Worm (Caenorhabditis elegans) whole organism, L1 larva: Measurements from ENCODE around the gene fbxb-9.

ENCODE experiments used
- C04F5.9 ChIP-seq: sonication (generic microtip); optimal IDR thresholded peaks from 2 replicates; lab custom pipeline; 2016; ENCODE audit warnings: missing genetic modification characterization, missing compliant biosample characterization
- C16A3.4 ChIP-seq: fragments of 150-350 bp; optimal IDR thresholded peaks from 2 replicates; lab custom pipeline; 2014; ENCODE audit warnings: missing biosample characterization, missing genetic modification characterization
- alr-1 ChIP-seq: fragments of 200-800 bp; sonication (Bioruptor generic); optimal IDR thresholded peaks from 2 replicates; lab custom pipeline; 2018; ENCODE audit warnings: borderline replicate concordance, mild to moderate bottlenecking, missing genetic modification characterization, missing compliant biosample characterization
- aly-2 ChIP-seq: fragments of 150-350 bp; optimal IDR thresholded peaks from 2 replicates; lab custom pipeline; 2014; ENCODE audit warnings: missing biosample characterization, missing genetic modification characterization
- ama-1 ChIP-seq: fragments of 150-350 bp; optimal IDR thresholded peaks from 2 replicates; lab custom pipeline; 2014
- ceh-63 ChIP-seq: fragments of 200-800 bp; sonication (Bioruptor generic); optimal IDR thresholded peaks from 2 replicates; lab custom pipeline; 2018; ENCODE audit warnings: mild to moderate bottlenecking, missing genetic modification characterization, missing compliant biosample characterization
- ceh-8 ChIP-seq: fragments of 200-800 bp; sonication (Bioruptor generic); optimal IDR thresholded peaks from 2 replicates; lab custom pipeline; 2018; ENCODE audit warnings: mild to moderate bottlenecking, missing genetic modification characterization, moderate library complexity, missing compliant biosample characterization
- ceh-82 ChIP-seq, 3 experiments: fragments of 150-350 bp in 1 of 3; sonication (generic microtip) in 2 of 3; optimal IDR thresholded peaks; 2 replicates each; lab custom pipeline; 2014 to 2017; ENCODE audit warnings: missing biosample characterization in 3 of 3, missing genetic modification characterization in 3 of 3
- ceh-88 ChIP-seq: fragments of 200-800 bp; sonication (Bioruptor generic); IDR thresholded peaks from 2 replicates; pipeline ENCODE4 v1.3.6; 2022; ENCODE audit warnings: missing genetic modification characterization, missing compliant biosample characterization
- ces-1 ChIP-seq: fragments of 150-350 bp; optimal IDR thresholded peaks from 2 replicates; lab custom pipeline; 2014; ENCODE audit warnings: missing biosample characterization, missing genetic modification reagents, missing genetic modification characterization
- dpl-1 ChIP-seq, 3 experiments: fragments of 150-350 bp in 2 of 3; sonication (generic microtip) in 1 of 3; optimal IDR thresholded peaks; 2 replicates each; lab custom pipeline; 2014 to 2017; ENCODE audit warnings: missing biosample characterization in 3 of 3, missing genetic modification characterization in 3 of 3, missing genetic modification reagents in 3 of 3
- efl-3 ChIP-seq: fragments of 200-800 bp; sonication (Bioruptor generic); optimal IDR thresholded peaks from 2 replicates; lab custom pipeline; 2018; ENCODE audit warnings: mild to moderate bottlenecking, missing genetic modification characterization, missing compliant biosample characterization
- egl-27 ChIP-seq, 2 experiments: fragments of 150-350 bp in 1 of 2; sonication (generic microtip); optimal IDR thresholded peaks; 3 replicates each; lab custom pipeline; 2017 to 2018; ENCODE audit warnings: missing biosample characterization in 2 of 2, missing genetic modification characterization in 2 of 2, missing genetic modification reagents in 2 of 2
- elt-2 ChIP-seq: sonication (generic microtip); optimal IDR thresholded peaks from 2 replicates; lab custom pipeline; 2016; ENCODE audit warnings: missing genetic modification characterization, mild to moderate bottlenecking, inconsistent platforms, missing compliant biosample characterization, missing genetic modification reagents
- elt-3 ChIP-seq, 6 experiments: fragments of 150-350 bp in 1 of 6; sonication (generic microtip); optimal IDR thresholded peaks; 2 replicates each; lab custom pipeline; 2017 to 2018; ENCODE audit warnings: missing biosample characterization in 6 of 6, missing genetic modification characterization in 6 of 6, inconsistent platforms in 1 of 6
- fkh-10 ChIP-seq: sonication (generic microtip); optimal IDR thresholded peaks from 2 replicates; lab custom pipeline; 2017; ENCODE audit warnings: missing biosample characterization, missing genetic modification reagents, missing genetic modification characterization
- fkh-4 ChIP-seq: sonication (generic microtip); optimal IDR thresholded peaks from 2 replicates; lab custom pipeline; 2016; ENCODE audit warnings: missing compliant biosample characterization, missing genetic modification characterization, borderline replicate concordance
- fos-1 ChIP-seq: fragments of 150-350 bp; optimal IDR thresholded peaks from 2 replicates; lab custom pipeline; 2014; ENCODE audit warnings: missing biosample characterization, missing genetic modification characterization
- hpl-2 ChIP-seq: fragments of 150-350 bp; optimal IDR thresholded peaks from 2 replicates; lab custom pipeline; 2014; ENCODE audit warnings: missing biosample characterization, missing genetic modification reagents, missing genetic modification characterization
- irx-1 ChIP-seq: sonication (generic microtip); optimal IDR thresholded peaks from 2 replicates; lab custom pipeline; 2016; ENCODE audit warnings: missing genetic modification characterization, missing compliant biosample characterization
- isw-1 ChIP-seq: fragments of 200-800 bp; sonication (Bioruptor generic); IDR thresholded peaks from 2 replicates; pipeline ENCODE4 v1.3.6; 2022; ENCODE audit warnings: missing genetic modification characterization, missing compliant biosample characterization
- jun-1 ChIP-seq: fragments of 150-350 bp; optimal IDR thresholded peaks from 2 replicates; lab custom pipeline; 2014; ENCODE audit warnings: missing biosample characterization, missing genetic modification reagents, missing genetic modification characterization
- lir-3 ChIP-seq: sonication (generic microtip); optimal IDR thresholded peaks from 2 replicates; lab custom pipeline; 2016; ENCODE audit warnings: mild to moderate bottlenecking, missing genetic modification characterization, moderate library complexity, missing compliant biosample characterization; ENCODE audit not compliant: poor library complexity
- lsy-2 ChIP-seq, 2 experiments: fragments of 150-350 bp; optimal IDR thresholded peaks; 2 replicates each; lab custom pipeline; 2014; ENCODE audit warnings: missing biosample characterization in 2 of 2, missing genetic modification characterization in 2 of 2
- mab-9 ChIP-seq: fragments of 200-800 bp; sonication (Bioruptor generic); IDR thresholded peaks from 2 replicates; pipeline ENCODE4 v1.3.6; 2022; ENCODE audit warnings: missing genetic modification reagents, missing genetic modification characterization, missing compliant biosample characterization
- mdl-1 ChIP-seq, 2 experiments: fragments of 150-350 bp; optimal IDR thresholded peaks; 2 replicates each; lab custom pipeline; 2014 to 2017; ENCODE audit warnings: missing biosample characterization in 2 of 2, missing genetic modification characterization in 2 of 2, inconsistent platforms in 1 of 2
- nhr-11 ChIP-seq: fragments of 150-350 bp; optimal IDR thresholded peaks from 2 replicates; lab custom pipeline; 2014; ENCODE audit warnings: missing biosample characterization, missing genetic modification characterization
- nhr-12 ChIP-seq: sonication (generic microtip); optimal IDR thresholded peaks from 2 replicates; lab custom pipeline; 2017; ENCODE audit warnings: missing biosample characterization, missing genetic modification characterization
- nhr-19 ChIP-seq: fragments of 200-800 bp; sonication (Bioruptor generic); conservative IDR thresholded peaks from 2 replicates; pipeline ENCODE4 v1.3.6; 2022; ENCODE audit warnings: missing genetic modification characterization, missing compliant biosample characterization
- nhr-237 ChIP-seq: fragments of 150-350 bp; optimal IDR thresholded peaks from 2 replicates; lab custom pipeline; 2014; ENCODE audit warnings: missing biosample characterization, missing genetic modification characterization
- nhr-77 ChIP-seq: fragments of 150-350 bp; optimal IDR thresholded peaks from 2 replicates; lab custom pipeline; 2014; ENCODE audit warnings: missing biosample characterization, missing genetic modification characterization
- nhr-84 ChIP-seq: sonication (generic microtip); optimal IDR thresholded peaks from 2 replicates; lab custom pipeline; 2017; ENCODE audit warnings: missing biosample characterization, missing genetic modification characterization
- nhr-85 ChIP-seq: sonication (generic microtip); peaks from one replicate; lab custom pipeline; 2016; ENCODE audit warnings: missing genetic modification characterization, inconsistent platforms, missing compliant biosample characterization
- nhr-90 ChIP-seq: sonication (generic microtip); optimal IDR thresholded peaks from 2 replicates; lab custom pipeline; 2016; ENCODE audit warnings: mild to moderate bottlenecking, missing genetic modification characterization, missing compliant biosample characterization; ENCODE audit not compliant: poor library complexity
- pax-3 ChIP-seq: fragments of 200-800 bp; sonication (Bioruptor generic); optimal IDR thresholded peaks from 2 replicates; lab custom pipeline; 2018; ENCODE audit warnings: mild to moderate bottlenecking, missing genetic modification characterization, moderate library complexity, missing compliant biosample characterization
- rnt-1 ChIP-seq: sonication (generic microtip); optimal IDR thresholded peaks from 2 replicates; lab custom pipeline; 2016; ENCODE audit warnings: mild to moderate bottlenecking, missing genetic modification characterization, moderate library complexity, missing compliant biosample characterization
- skn-1 ChIP-seq: fragments of 150-350 bp; optimal IDR thresholded peaks from 2 replicates; lab custom pipeline; 2014; ENCODE audit warnings: missing biosample characterization, missing genetic modification characterization
- snpc-4 ChIP-seq: fragments of 150-350 bp; optimal IDR thresholded peaks from 2 replicates; lab custom pipeline; 2014; ENCODE audit warnings: missing biosample characterization, missing genetic modification characterization
- sox-4 ChIP-seq: sonication (generic microtip); optimal IDR thresholded peaks from 2 replicates; lab custom pipeline; 2016; ENCODE audit warnings: missing genetic modification characterization, missing compliant biosample characterization
- sptf-1 ChIP-seq: fragments of 150-350 bp; optimal IDR thresholded peaks from 2 replicates; lab custom pipeline; 2014; ENCODE audit warnings: missing biosample characterization, missing genetic modification characterization
- swsn-7 ChIP-seq: sonication (generic microtip); optimal IDR thresholded peaks from 2 replicates; lab custom pipeline; 2016; ENCODE audit warnings: missing genetic modification characterization, missing compliant biosample characterization
- tbx-2 ChIP-seq: sonication (generic microtip); optimal IDR thresholded peaks from 2 replicates; lab custom pipeline; 2016; ENCODE audit warnings: missing genetic modification characterization, missing compliant biosample characterization
- tlp-1 ChIP-seq: fragments of 150-350 bp; optimal IDR thresholded peaks from 2 replicates; lab custom pipeline; 2014; ENCODE audit warnings: missing biosample characterization, missing genetic modification characterization
- unc-130 ChIP-seq: fragments of 150-350 bp; optimal IDR thresholded peaks from 2 replicates; lab custom pipeline; 2017; ENCODE audit warnings: missing biosample characterization, missing genetic modification characterization, inconsistent platforms
- unc-30 ChIP-seq: sonication (generic microtip); optimal IDR thresholded peaks from 2 replicates; lab custom pipeline; 2017; ENCODE audit warnings: missing biosample characterization, missing genetic modification characterization
- unc-86 ChIP-seq: sonication (generic microtip); optimal IDR thresholded peaks from 2 replicates; lab custom pipeline; 2016; ENCODE audit warnings: missing genetic modification characterization, missing compliant biosample characterization
- unc-98 ChIP-seq: fragments of 200-800 bp; sonication (Bioruptor generic); IDR thresholded peaks from 2 replicates; pipeline ENCODE4 v1.3.6; 2022; ENCODE audit warnings: missing genetic modification characterization, missing compliant biosample characterization
- vab-15 ChIP-seq: sonication (generic microtip); optimal IDR thresholded peaks from 2 replicates; lab custom pipeline; 2017; ENCODE audit warnings: missing genotype, mild to moderate bottlenecking, missing genetic modification characterization, missing compliant biosample characterization
- zag-1 ChIP-seq: fragments of 150-350 bp; optimal IDR thresholded peaks from 2 replicates; lab custom pipeline; 2014; ENCODE audit warnings: missing biosample characterization, missing genetic modification characterization
- zip-4 ChIP-seq: fragments of 200-800 bp; sonication (Bioruptor generic); optimal IDR thresholded peaks from 2 replicates; lab custom pipeline; 2018; ENCODE audit warnings: mild to moderate bottlenecking, missing genetic modification characterization, moderate library complexity, missing compliant biosample characterization
- ztf-11 ChIP-seq, 2 experiments: sonication (generic microtip); optimal IDR thresholded peaks; 2 replicates each; lab custom pipeline; 2016 to 2017; ENCODE audit warnings: missing genetic modification characterization in 2 of 2, missing biosample characterization in 1 of 2, missing compliant biosample characterization in 1 of 2
- ztf-4 ChIP-seq: fragments of 150-350 bp; optimal IDR thresholded peaks from 2 replicates; lab custom pipeline; 2014; ENCODE audit warnings: missing biosample characterization, missing genetic modification characterization

fbxb-9 gene

DNA sequence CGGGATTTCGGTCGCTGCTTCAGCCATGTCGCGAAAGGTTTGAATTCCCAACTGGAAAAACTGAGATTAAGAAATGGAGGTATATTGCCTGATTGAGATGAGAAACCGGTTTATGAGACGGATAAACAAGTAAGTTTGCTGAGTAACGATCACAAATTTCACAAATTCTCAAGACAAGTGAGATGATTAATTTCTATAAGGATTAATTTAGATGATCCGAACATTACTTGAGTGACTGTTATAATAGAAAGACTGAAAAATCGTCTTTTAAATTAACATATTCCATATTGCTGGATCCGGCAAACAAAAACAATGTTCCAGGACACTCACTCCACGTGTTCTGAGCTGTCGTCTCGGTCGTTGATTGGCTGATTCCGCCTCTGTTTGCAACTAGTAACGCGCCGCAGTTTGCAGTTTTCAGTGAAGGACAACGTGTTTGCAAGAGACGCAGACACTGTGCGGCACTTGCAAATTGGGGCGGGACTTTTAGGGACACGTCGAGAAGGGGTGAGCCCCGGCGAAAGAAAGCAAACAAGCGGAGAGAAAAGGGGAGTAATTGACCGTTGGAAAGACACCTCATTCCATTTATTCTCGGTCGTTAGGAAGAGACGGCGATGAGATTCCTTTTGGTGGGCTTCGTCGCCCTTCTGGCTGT is 43.4 kb downstream of the fbxb-9 start, which contains the start of the genes imp-2 and enpl-1 (continued):
- peak; percentile 77 to 91 (median 88) for TF ChIP-seq ceh-82 (tag; optimal IDR thresholded peaks at IDR 0.05; lab: Kevin White, UChicago)
- TF ChIP-seq swsn-7 (tag; lab: Kevin White, UChicago): peak; percentile 94
- peak; percentile 30 to 31 for TF ChIP-seq egl-27 (tag; optimal IDR thresholded peaks at IDR 0.05; lab: Kevin White, UChicago)
- TF ChIP-seq lsy-2 (tag; optimal IDR thresholded peaks at IDR 0.05; lab: Kevin White, UChicago): peak; percentile 94 to 97
- peak; percentile 84 for TF ChIP-seq pax-3 (tag; lab: Kevin White, UChicago)
- no peak for TF ChIP-seq sptf-1 (tag; lab: Kevin White, UChicago)
- TF ChIP-seq unc-86: peak; percentile 91
- TF ChIP-seq jun-1 (tag; lab: Kevin White, UChicago): peak; percentile 86
- TF ChIP-seq ces-1: no peak
- TF ChIP-seq ceh-8 (GFP tag; lab: Kevin White, UChicago): peak; percentile 57
- no peak for TF ChIP-seq nhr-84 (tag; lab: Kevin White, UChicago)
- peak in 3 of 6 experiments; percentile 25 to 91 (median 63) for TF ChIP-seq elt-3 (tag; optimal IDR thresholded peaks at IDR 0.05; lab: Kevin White, UChicago)
- TF ChIP-seq fkh-10: peak; percentile 75
- TF ChIP-seq nhr-237 (tag; lab: Kevin White, UChicago): peak; percentile 63
- TF ChIP-seq efl-3 (GFP tag; lab: Kevin White, UChicago): no peak
- peak; percentile 44 for TF ChIP-seq aly-2 (tag; lab: Kevin White, UChicago)
- TF ChIP-seq lir-3 (tag; lab: Kevin White, UChicago): peak; percentile 74
- TF ChIP-seq nhr-11 (tag; lab: Kevin White, UChicago): peak; percentile 79
- no peak for TF ChIP-seq unc-30 (tag; lab: Kevin White, UChicago)
- TF ChIP-seq rnt-1 (tag; lab: Kevin White, UChicago): peak; percentile 91
- TF ChIP-seq nhr-77 (tag; lab: Kevin White, UChicago): peak; percentile 93
- peak; percentile 51 for TF ChIP-seq fkh-4 (tag; lab: Kevin White, UChicago)
- peak; percentile 30 for TF ChIP-seq ama-1 (lab: Kevin White, UChicago)
- TF ChIP-seq dpl-1 (GFP tag; optimal IDR thresholded peaks at IDR 0.05; lab: Kevin White, UChicago): peak; percentile 60 to 79 (median 78)
- peak; percentile 49; the same call in 1 of the 2 replicates for TF ChIP-seq unc-98
- peak; percentile 59 for TF ChIP-seq unc-130
- peak; percentile 72 for TF ChIP-seq elt-2 (tag; lab: Kevin White, UChicago)
- peak; percentile 94 for TF ChIP-seq tbx-2 (tag; lab: Kevin White, UChicago)
- peak; percentile 76 for TF ChIP-seq fos-1 (tag; lab: Kevin White, UChicago)
- TF ChIP-seq nhr-90 (tag; lab: Kevin White, UChicago): peak; percentile 88
- TF ChIP-seq ztf-4 (tag; lab: Kevin White, UChicago): peak; percentile 75
- TF ChIP-seq vab-15 (tag; lab: Kevin White, UChicago): peak; percentile 55
- peak; percentile 7 for TF ChIP-seq hpl-2 (GFP tag; lab: Kevin White, UChicago)
- TF ChIP-seq C04F5.9 (tag; lab: Kevin White, UChicago): peak; percentile 59
- TF ChIP-seq snpc-4 (tag; lab: Kevin White, UChicago): peak; percentile 60
- TF ChIP-seq ceh-88 (GFP tag; lab: Robert Waterston, UW): no peak
- TF ChIP-seq mdl-1 (tag; optimal IDR thresholded peaks at IDR 0.05; lab: Kevin White, UChicago): peak; percentile 85 to 98
- peak; percentile 95 for TF ChIP-seq nhr-85
- peak; percentile 81 for TF ChIP-seq irx-1 (tag; lab: Kevin White, UChicago)
- peak; percentile 40 for TF ChIP-seq zag-1 (tag; lab: Kevin White, UChicago)
- peak; percentile 77; the same call in 1 of the 2 replicates for TF ChIP-seq mab-9
- TF ChIP-seq skn-1 (tag; lab: Kevin White, UChicago): peak; percentile 77
- TF ChIP-seq nhr-19: peak; percentile 93
- peak; percentile 41 for TF ChIP-seq sox-4 (tag; lab: Kevin White, UChicago)
- TF ChIP-seq ztf-11 (tag; optimal IDR thresholded peaks at IDR 0.05; lab: Kevin White, UChicago): peak in 1 of 2 experiments; percentile 78
- TF ChIP-seq C16A3.4 (tag; lab: Kevin White, UChicago): peak; percentile 86
- no peak for TF ChIP-seq ceh-63 (GFP tag; lab: Kevin White, UChicago)
- TF ChIP-seq isw-1 (GFP tag; lab: Robert Waterston, UW): peak; percentile 94
- TF ChIP-seq zip-4 (GFP tag; lab: Kevin White, UChicago): peak; percentile 60
- no peak for TF ChIP-seq tlp-1
- no peak for TF ChIP-seq nhr-12 (tag; lab: Kevin White, UChicago)
- TF ChIP-seq alr-1 (tag; lab: Kevin White, UChicago): no peak
